Fruit fly (Drosophila melanogaster) whole organism, adult: ENCODE data around the gene alpha4GT1.

Source experiments
- CG12768 ChIP-seq: fragments of 200-800 bp; sonication (Bioruptor generic); optimal IDR thresholded peaks from 2 replicates; lab custom pipeline; 2017; ENCODE audit warnings: missing biosample characterization, missing genetic modification characterization, mild to moderate bottlenecking, moderate library complexity, missing genetic modification reagents
- CG33017 ChIP-seq: fragments of 200-800 bp; sonication (Bioruptor generic); optimal IDR thresholded peaks from 2 replicates; lab custom pipeline; 2018; ENCODE audit warnings: missing biosample characterization, mild to moderate bottlenecking, missing genetic modification characterization, moderate library complexity
- CG5204 ChIP-seq: fragments of 200-800 bp; sonication (Bioruptor generic); optimal IDR thresholded peaks from 2 replicates; lab custom pipeline; 2016; ENCODE audit warnings: missing biosample characterization, missing genetic modification characterization
- CG7045 ChIP-seq: fragments of 200-800 bp; sonication (Bioruptor generic); optimal IDR thresholded peaks from 2 replicates; lab custom pipeline; 2017; ENCODE audit warnings: missing biosample characterization, mild to moderate bottlenecking, missing genetic modification characterization
- Hr96 ChIP-seq: fragments of 200-800 bp; sonication (Bioruptor generic); optimal IDR thresholded peaks from 2 replicates; lab custom pipeline; 2016; ENCODE audit warnings: missing biosample characterization, missing genetic modification characterization
- bab1 ChIP-seq: fragments of 200-800 bp; sonication (Bioruptor generic); optimal IDR thresholded peaks from 3 replicates; lab custom pipeline; 2019; ENCODE audit warnings: missing biosample characterization, mild to moderate bottlenecking, missing genetic modification characterization, moderate library complexity
- cic ChIP-seq: fragments of 200-800 bp; sonication (Bioruptor generic); optimal IDR thresholded peaks from 2 replicates; lab custom pipeline; 2017; ENCODE audit warnings: missing biosample characterization, mild to moderate bottlenecking, missing genetic modification characterization, moderate library complexity
- cnc ChIP-seq, 2 experiments: fragments of >200 bp; optimal IDR thresholded peaks; 2 replicates each; lab custom pipeline; 2017
- kay ChIP-seq: fragments of 200-800 bp; sonication (Bioruptor generic); peaks from one replicate; lab custom pipeline; 2016; ENCODE audit warnings: missing biosample characterization, missing genetic modification characterization, borderline replicate concordance
- toe ChIP-seq: fragments of 200-800 bp; sonication (Bioruptor generic); optimal IDR thresholded peaks from 2 replicates; lab custom pipeline; 2016; ENCODE audit warnings: missing biosample characterization, missing genetic modification characterization

DNA sequence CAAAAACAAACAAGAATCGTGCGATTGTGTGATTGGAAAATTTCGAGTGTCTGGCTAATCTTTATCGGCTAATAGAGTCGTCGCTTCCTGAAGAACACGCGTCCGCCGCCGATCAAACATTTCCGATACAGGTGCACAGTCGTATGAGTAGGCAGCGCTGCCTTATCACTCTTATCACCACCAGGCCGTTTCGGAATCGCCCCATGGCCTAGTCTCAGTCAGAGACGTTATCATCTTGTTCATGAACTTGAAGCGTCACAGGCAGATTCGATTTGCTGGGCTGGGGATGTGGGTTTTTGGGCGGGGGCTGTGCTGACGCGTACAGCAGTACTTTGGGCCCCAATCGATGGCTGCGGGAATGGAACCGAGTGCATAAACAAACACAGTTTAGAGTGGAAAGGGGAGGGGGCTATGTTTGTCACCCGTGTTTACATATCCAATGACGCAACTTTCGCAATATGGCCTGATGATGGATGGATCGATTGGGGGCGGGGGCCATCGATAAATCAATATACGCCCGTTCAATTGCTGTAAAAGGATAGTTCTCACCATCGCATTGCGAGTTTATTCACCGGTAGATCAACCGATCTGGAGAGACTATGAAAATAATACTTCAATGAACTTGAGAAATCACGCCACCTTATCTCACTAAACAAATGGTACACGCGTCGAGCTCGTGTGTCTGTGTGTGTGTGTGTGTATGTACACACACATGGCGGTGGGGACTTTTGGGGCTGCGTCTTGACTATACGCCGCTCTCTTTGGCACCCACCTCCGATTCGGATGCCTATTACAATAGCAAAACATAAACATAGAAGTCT is 35.2 kb upstream of the alpha4GT1 start:
- peak; percentile 67 for TF ChIP-seq cic (GFP tag; lab: Kevin White, UChicago)
- TF ChIP-seq CG12768 (GFP tag; lab: Kevin White, UChicago): peak; percentile 65
- TF ChIP-seq Hr96: peak; percentile 49
- no peak for TF ChIP-seq cnc (optimal IDR thresholded peaks at IDR 0.05; lab: Kevin White, UChicago)
- no peak for TF ChIP-seq toe
- peak; percentile 28 for TF ChIP-seq CG5204 (GFP tag; lab: Kevin White, UChicago)
- peak; percentile 74 for TF ChIP-seq kay (GFP tag; lab: Kevin White, UChicago)
- TF ChIP-seq CG33017: no peak
- peak; percentile 38 for TF ChIP-seq bab1 (GFP tag; lab: Kevin White, UChicago)
- peak; percentile 66 for TF ChIP-seq CG7045 (GFP tag; lab: Kevin White, UChicago)
